Fruit fly (Drosophila melanogaster): ENCODE results near the gene Sf3b5.

Gene Sf3b5

DNA sequence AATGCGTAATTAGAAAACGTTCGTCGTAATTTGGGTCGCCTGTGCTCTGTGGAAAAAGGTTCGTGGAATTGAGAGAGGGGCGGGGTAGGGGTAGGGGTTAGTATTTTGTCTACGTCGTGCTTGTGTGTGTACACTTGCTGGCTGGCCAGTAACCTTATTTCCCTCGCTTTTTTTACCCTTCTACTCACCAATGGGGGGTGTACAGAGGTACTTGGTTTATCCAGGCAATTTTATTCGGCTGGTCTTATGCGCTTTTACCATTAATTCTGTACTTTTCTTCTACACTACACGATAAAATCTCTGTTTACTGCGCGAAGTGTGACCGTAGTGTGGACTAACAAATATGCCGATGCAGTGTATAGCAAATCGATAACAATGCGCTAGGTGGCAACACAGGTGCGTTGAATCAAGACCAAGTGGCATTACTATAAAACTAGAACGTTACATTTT lies 4.6 kb upstream of the Sf3b5 start, which contains the start of gene tgo (continued):
- TF ChIP-seq gcm (GFP tag; optimal IDR thresholded peaks at IDR 0.05) (peak; percentile 36), sqz (GFP tag; optimal IDR thresholded peaks at IDR 0.05) (no peak), CG9817 (tag; optimal IDR thresholded peaks at IDR 0.05) (no peak), zen (tag; optimal IDR thresholded peaks at IDR 0.05) (no peak), dan (GFP tag; IDR thresholded peaks at IDR 0.05) (no peak), disco-r (GFP tag; optimal IDR thresholded peaks at IDR 0.05) (no peak), row (GFP tag; IDR thresholded peaks at IDR 0.05) (0 out of 3 replicates have a peak, but pooled peaks have one; percentile 19), croc (GFP tag; conservative IDR thresholded peaks at IDR 0.05) (no peak), bcd (GFP tag; optimal IDR thresholded peaks at IDR 0.05) (no peak), wdn (GFP tag; IDR thresholded peaks at IDR 0.05) (no peak), CG16779 (GFP tag; IDR thresholded peaks at IDR 0.05) (no peak), ci (GFP tag; IDR thresholded peaks at IDR 0.05) (no peak), PHDP (tag; optimal IDR thresholded peaks at IDR 0.05) (no peak), bowl (GFP tag; IDR thresholded peaks at IDR 0.05) (no peak), zfh2 (GFP tag; optimal IDR thresholded peaks at IDR 0.05) (no peak), hbn (GFP tag; IDR thresholded peaks at IDR 0.05; ENCODE audit: partially characterized antibody) (no peak), CG8765 (GFP tag; IDR thresholded peaks at IDR 0.05) (no peak), CG18764 (GFP tag; optimal IDR thresholded peaks at IDR 0.05) (peak; percentile 0), CG11695 (GFP tag; IDR thresholded peaks at IDR 0.05) (no peak), HLH4C (GFP tag; IDR thresholded peaks at IDR 0.05; ENCODE audit: partially characterized antibody) (peak; percentile 46), CG10209 (GFP tag; optimal IDR thresholded peaks at IDR 0.05) (no peak), CG4282 (GFP tag; optimal IDR thresholded peaks at IDR 0.05) (no peak), CG5953 (GFP tag; IDR thresholded peaks at IDR 0.05) (no peak), kay (GFP tag; optimal IDR thresholded peaks at IDR 0.05) (no peak), HLH3B (GFP tag; IDR thresholded peaks at IDR 0.05) (no peak), CG18599 (GFP tag; optimal IDR thresholded peaks at IDR 0.05) (no peak), Elba2 (GFP tag; optimal IDR thresholded peaks at IDR 0.05) (no peak), phol (tag; optimal IDR thresholded peaks at IDR 0.05) (peak; percentile 63), NfI (GFP tag; optimal IDR thresholded peaks at IDR 0.05) (no peak), bab2 (GFP tag; optimal IDR thresholded peaks at IDR 0.05) (no peak), CG12769 (tag; optimal IDR thresholded peaks at IDR 0.05) (no peak), her (GFP tag; optimal IDR thresholded peaks at IDR 0.05) (no peak), da (GFP tag; optimal IDR thresholded peaks at IDR 0.05) (no peak), CG7928 (GFP tag; optimal IDR thresholded peaks at IDR 0.05) (no peak), Trl (optimal IDR thresholded peaks at IDR 0.05) (no peak), Trl (GFP tag; optimal IDR thresholded peaks at IDR 0.05) (no peak), CrebB (tag; optimal IDR thresholded peaks at IDR 0.05) (peak; percentile 13), crol (GFP tag; IDR thresholded peaks at IDR 0.05) (peak; percentile 98), jigr1 (GFP tag; IDR thresholded peaks at IDR 0.05) (no peak), pnt (GFP tag; optimal IDR thresholded peaks at IDR 0.05) (no peak), HmgD (GFP tag; optimal IDR thresholded peaks at IDR 0.05) (peak; percentile 1), ttk (GFP tag; IDR thresholded peaks at IDR 0.05) (no peak), inv (GFP tag; IDR thresholded peaks at IDR 0.05; ENCODE audit: partially characterized antibody) (no peak), Stat92E (GFP tag; optimal IDR thresholded peaks at IDR 0.05) (peak in 1 of 3 experiments; percentile 42), CG4404 (GFP tag; IDR thresholded peaks at IDR 0.05) (no peak), Pdp1 (GFP tag; optimal IDR thresholded peaks at IDR 0.05) (peak in 1 of 2 experiments; percentile 53), Scr (GFP tag; IDR thresholded peaks at IDR 0.05; ENCODE audit: partially characterized antibody) (peak; percentile 52), CG6175 (GFP tag; IDR thresholded peaks at IDR 0.05) (no peak), CG11560 (tag; IDR thresholded peaks at IDR 0.05) (no peak), CG7963 (GFP tag; IDR thresholded peaks at IDR 0.05; ENCODE audit: partially characterized antibody) (no peak), bsh (GFP tag; optimal IDR thresholded peaks at IDR 0.05) (no peak), Myb (GFP tag; optimal IDR thresholded peaks at IDR 0.05) (peak; percentile 98)

Data from whole organism, embryonic.